Fruit fly (Drosophila melanogaster) Kc167 (cell line): Measurements from ENCODE around the gene CG1965.

Experiments
- Myc ChIP-seq: fragments of >200 bp; optimal IDR thresholded peaks from 2 replicates; lab custom pipeline; 2017; ENCODE audit warnings: missing external identifiers
- Sin3A ChIP-seq: fragments of >200 bp; optimal IDR thresholded peaks from 2 replicates; lab custom pipeline; 2018; ENCODE audit warnings: missing external identifiers
- h ChIP-seq: fragments of >200 bp; optimal IDR thresholded peaks from 3 replicates; lab custom pipeline; 2018; ENCODE audit warnings: missing external identifiers
- insv ChIP-seq: fragments of >200 bp; optimal IDR thresholded peaks from 3 replicates; lab custom pipeline; 2018; ENCODE audit warnings: missing external identifiers
- psq ChIP-seq: fragments of >200 bp; optimal IDR thresholded peaks from 2 replicates; lab custom pipeline; 2017; ENCODE audit warnings: missing external identifiers
- ttk ChIP-seq: sonication (Bioruptor generic); optimal IDR thresholded peaks from 2 replicates; lab custom pipeline; 2017; ENCODE audit warnings: missing external identifiers

The CG1965 gene

dm6 chr3R:7094368-7094767 lies 27.2 kb downstream of the CG1965 start:
- TF ChIP-seq insv (lab: Kevin White, UChicago) (no peak), ttk (no peak), h (lab: Kevin White, UChicago) (no peak), Myc (no peak), Sin3A (lab: Kevin White, UChicago) (no peak), psq (no peak)

- TF ChIP-seq Myc (no peak), ttk (no peak), Sin3A (lab: Kevin White, UChicago) (no peak), h (lab: Kevin White, UChicago) (no peak)
Measured at dm6 chr3R:7102853-7103833, 35.9 kb downstream of the CG1965 start.

DNA sequence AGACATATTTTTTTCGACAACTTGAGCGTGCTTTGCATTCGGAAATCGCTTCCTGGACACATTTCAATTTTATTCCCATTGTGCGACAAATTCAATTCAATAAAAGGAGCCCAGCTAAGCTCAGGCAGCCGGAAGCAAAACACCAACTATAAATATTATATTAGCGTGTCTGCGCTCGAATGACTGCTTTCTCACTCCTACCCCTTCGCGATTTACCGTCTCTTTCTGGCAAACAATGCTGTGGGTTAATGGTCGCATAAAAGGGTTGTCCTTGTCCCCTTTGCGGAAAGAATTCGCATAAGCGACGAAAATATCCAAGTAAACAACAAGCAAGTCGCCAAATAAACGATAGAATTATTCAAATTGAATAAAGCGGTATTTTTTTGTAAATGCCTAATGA lies 37.1 kb downstream of the CG1965 start:
- TF ChIP-seq psq: no peak

DNA sequence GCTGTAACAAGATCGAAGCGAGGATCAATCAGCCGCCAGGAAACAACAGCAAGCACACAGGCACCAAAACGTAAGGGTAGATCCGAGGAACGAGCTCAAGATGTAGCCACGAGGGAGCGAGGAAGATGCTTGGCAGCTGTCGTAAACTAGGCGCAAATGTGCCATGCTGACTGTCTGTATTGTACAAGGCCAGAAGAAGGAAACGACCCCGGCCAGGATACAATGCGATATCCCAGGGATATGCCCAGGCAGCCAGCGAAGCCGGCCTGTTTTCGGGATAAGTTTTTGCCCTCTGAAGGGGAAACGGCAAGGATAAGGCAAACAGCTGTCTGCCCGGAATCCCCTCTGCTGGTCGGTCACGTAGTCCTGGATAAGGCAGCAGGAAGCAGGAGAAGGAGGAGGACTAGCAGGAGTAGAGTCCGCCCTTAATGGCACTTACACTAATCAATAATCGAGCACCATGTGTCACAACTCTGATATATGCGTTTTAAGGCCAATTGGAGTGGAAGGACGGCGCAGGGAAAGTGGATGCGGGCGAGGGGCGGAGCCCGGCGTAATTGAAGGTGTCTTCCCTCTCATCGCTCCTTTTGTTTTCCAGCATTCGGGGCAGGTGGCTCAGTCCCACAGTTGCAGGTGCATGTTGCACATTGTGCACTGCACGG lies 38.4 kb downstream of the CG1965 start:
- TF ChIP-seq Sin3A (lab: Kevin White, UChicago): no peak
- no peak for TF ChIP-seq h (lab: Kevin White, UChicago)

- TF ChIP-seq Myc (no peak), Sin3A (lab: Kevin White, UChicago) (no peak), ttk (no peak), h (lab: Kevin White, UChicago) (no peak), psq (no peak), insv (lab: Kevin White, UChicago) (no peak)
Measured at dm6 chr3R:7107713-7108588, 40.8 kb downstream of the CG1965 start.

dm6 chr3R:7108589-7109312 lies 41.5 kb downstream of the CG1965 start:
- TF ChIP-seq Myc (no peak), h (lab: Kevin White, UChicago) (no peak), psq (no peak), ttk (no peak), insv (lab: Kevin White, UChicago) (no peak), Sin3A (lab: Kevin White, UChicago) (no peak)

DNA sequence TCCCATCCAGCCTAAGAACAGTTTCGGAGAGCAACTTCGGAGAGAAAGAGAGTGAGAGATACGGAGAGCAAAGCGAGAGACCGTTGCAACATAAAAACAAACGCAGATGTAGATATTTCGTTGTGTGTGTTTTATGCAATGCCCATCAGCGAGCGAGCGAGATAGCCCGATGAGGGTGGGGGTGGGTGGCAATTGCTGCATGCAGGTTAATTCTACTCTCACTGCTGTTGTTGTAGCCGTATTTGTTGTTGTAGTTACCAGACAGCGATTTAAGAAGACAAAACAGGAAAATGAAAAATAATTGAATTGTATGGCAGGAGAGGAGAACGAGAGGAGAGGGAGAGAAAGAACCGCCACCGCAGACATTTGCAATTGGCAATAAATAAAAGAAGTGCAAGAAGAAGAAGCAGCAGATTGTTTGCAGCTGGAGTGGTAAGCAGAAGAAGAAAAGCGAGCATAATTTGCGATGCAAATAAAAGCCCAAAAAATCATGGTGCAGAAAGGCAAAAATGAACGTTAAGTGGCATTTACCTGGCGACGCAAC lies 42.6 kb downstream of the CG1965 start:
- TF ChIP-seq psq: no peak

dm6 chr3R:7111206-7111858 lies 44.1 kb downstream of the CG1965 start:
- TF ChIP-seq psq (no peak), Myc (no peak), Sin3A (lab: Kevin White, UChicago) (no peak), insv (lab: Kevin White, UChicago) (no peak), h (lab: Kevin White, UChicago) (no peak), ttk (no peak)

- TF ChIP-seq Myc: no peak
Measured at dm6 chr3R:7112977-7113376, 45.8 kb downstream of the CG1965 start.

DNA sequence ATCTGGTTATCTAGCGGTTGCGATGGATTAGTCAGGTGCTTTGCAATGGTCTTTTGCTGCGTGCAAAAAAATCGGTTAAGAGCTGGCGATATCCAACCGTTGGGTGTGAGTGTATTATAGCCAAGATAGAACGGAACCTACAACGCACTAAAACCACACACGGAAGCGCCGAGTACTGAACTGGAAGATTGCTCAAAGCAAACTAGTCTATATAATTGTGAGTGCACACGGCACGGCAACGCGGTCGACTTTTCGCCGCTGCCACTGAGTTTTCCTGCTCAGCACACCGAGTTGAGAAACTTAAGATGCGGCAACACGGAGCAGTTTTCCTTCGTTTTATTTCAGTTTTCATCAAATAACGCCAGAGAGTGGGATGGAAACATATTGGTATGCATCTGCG lies 49.3 kb downstream of the CG1965 start:
- TF ChIP-seq insv (lab: Kevin White, UChicago) (no peak), psq (no peak), ttk (no peak), Myc (no peak), h (lab: Kevin White, UChicago) (no peak), Sin3A (lab: Kevin White, UChicago) (no peak)

- TF ChIP-seq insv (lab: Kevin White, UChicago) (no peak), Myc (no peak), ttk (no peak), psq (no peak), Sin3A (lab: Kevin White, UChicago) (no peak), h (lab: Kevin White, UChicago) (no peak)
Measured at dm6 chr3R:7117590-7117989, 50.4 kb downstream of the CG1965 start, which contains the start of gene Mlp84B. Gene Mlp84B, minus strand, starts transcription at chr3R:7117732.
